Worm (Caenorhabditis elegans): ENCODE results near the gene chil-27.

ce11 chrII:9474367-9475105, 3.1 kb upstream of the chil-27 start, which contains the start of the genes chil-25 and chil-26:
- TF ChIP-seq lin-15B (tag; optimal IDR thresholded peaks at IDR 0.05) (no peak), lin-14 (GFP tag; optimal IDR thresholded peaks at IDR 0.05) (no peak), zip-4 (GFP tag; optimal IDR thresholded peaks at IDR 0.05) (no peak), nhr-28 (tag; optimal IDR thresholded peaks at IDR 0.05) (no peak), skn-1 (tag; optimal IDR thresholded peaks at IDR 0.05) (no peak), elt-3 (tag; optimal IDR thresholded peaks at IDR 0.05) (no peak), nhr-12 (tag; optimal IDR thresholded peaks at IDR 0.05) (no peak), sptf-1 (tag; optimal IDR thresholded peaks at IDR 0.05) (no peak)

Measured in whole organism, L1 larva.